Fruit fly (Drosophila melanogaster) ovary, adult (tissue): ENCODE data around the gene CG5131.

Experiments used
- CG17801 ChIP-seq: fragments of 200-800 bp; optimal IDR thresholded peaks from 2 replicates; lab custom pipeline; 2019; ENCODE audit warnings: missing biosample characterization, mild to moderate bottlenecking, missing genetic modification characterization, moderate library complexity; ENCODE audit not compliant: partially characterized antibody

The CG5131 gene

DNA sequence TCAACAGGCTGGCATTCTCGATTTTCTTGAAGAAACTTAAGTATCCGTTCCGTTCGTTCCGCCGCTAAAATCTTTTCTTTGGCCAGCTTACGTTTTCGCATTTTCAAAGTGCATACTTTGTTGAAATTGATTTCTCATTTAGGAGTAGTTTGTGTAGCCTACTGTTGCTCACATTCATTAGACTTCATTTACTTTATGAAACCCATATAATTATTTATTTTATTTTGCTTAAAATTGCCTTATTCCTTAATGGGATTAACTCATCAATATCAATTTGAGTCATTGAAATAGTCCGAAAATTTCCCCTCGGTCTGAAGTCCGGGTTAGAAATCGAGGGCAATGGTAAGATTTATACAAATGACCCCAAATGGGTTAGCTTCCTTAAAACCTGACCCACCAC lies 47.8 kb downstream of the CG5131 start, which contains the start of gene CG15145:
Gene CG15145, minus strand, starts transcription at position 101 of the 400 bp plus-strand sequence.
- no peak for TF ChIP-seq CG17801 (GFP tag; lab: Kevin White, UChicago)

DNA sequence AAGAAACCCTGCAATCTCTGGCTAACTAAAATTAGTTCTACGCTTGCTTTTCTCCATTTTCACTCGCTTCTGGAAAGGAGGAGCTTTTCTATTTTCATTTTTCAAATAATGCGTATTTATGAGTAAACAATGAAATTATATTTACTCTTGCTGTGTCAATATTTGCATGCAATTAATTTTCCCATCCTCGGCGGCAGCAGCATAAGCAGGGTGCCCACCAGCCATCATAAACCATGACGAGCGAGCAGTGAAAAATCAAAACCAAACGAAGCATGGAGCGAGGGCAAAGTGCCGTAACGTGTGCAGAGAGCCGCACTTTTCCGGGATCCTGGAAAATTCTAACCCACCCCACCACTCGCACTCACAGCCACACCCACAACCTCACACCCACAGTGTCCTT lies 49.5 kb downstream of the CG5131 start:
- TF ChIP-seq CG17801 (GFP tag; lab: Kevin White, UChicago): no peak
